Fruit fly (Drosophila melanogaster) whole organism, pupa: ENCODE measurements around the gene CG31122.

Experiments
- CG8301 ChIP-seq: fragments of 200-800 bp; sonication (Bioruptor generic); optimal IDR thresholded peaks from 2 replicates; lab custom pipeline; 2018; ENCODE audit warnings: missing biosample characterization, mild to moderate bottlenecking, missing genetic modification characterization
- EcR ChIP-seq: fragments of 200-800 bp; sonication (Bioruptor generic); optimal IDR thresholded peaks from 3 replicates; lab custom pipeline; 2019; ENCODE audit warnings: missing biosample characterization, missing genetic modification characterization, mild to moderate bottlenecking, moderate library complexity, missing genetic modification reagents
- Ets98B ChIP-seq: fragments of 200-800 bp; sonication (Bioruptor generic); IDR thresholded peaks from 2 replicates; pipeline ENCODE4 v1.3.6; 2022; ENCODE audit warnings: missing biosample characterization, missing genetic modification characterization
- Pif1A ChIP-seq: fragments of 200-800 bp; sonication (Bioruptor generic); optimal IDR thresholded peaks from 3 replicates; lab custom pipeline; 2016; ENCODE audit warnings: missing biosample characterization, missing genetic modification characterization
- Snoo ChIP-seq: fragments of 200-800 bp; sonication (Bioruptor generic); optimal IDR thresholded peaks from 3 replicates; lab custom pipeline; 2017; ENCODE audit warnings: missing biosample characterization, mild to moderate bottlenecking, missing genetic modification characterization, inconsistent platforms

dm6 chr3R:18368595-18368994, 44.1 kb downstream of the CG31122 start:
- TF ChIP-seq Snoo (tag; lab: Kevin White, UChicago) (no peak), Pif1A (no peak), CG8301 (tag; lab: Kevin White, UChicago) (no peak), EcR (no peak), Ets98B (GFP tag; lab: Robert Waterston, UW) (no peak)
